Worm (Caenorhabditis elegans): ENCODE measurements around the gene obr-2.
"Not testable (repeated sequence)": the region's sequence is repeated elsewhere in the genome, so short reads cannot be mapped to it uniquely, and the experiment has no call there.

obr-2 gene

ce11 chrV:15054733-15055132 lies 40.7 kb upstream of the obr-2 start:
- TF ChIP-seq sea-1 (GFP tag; conservative IDR thresholded peaks at IDR 0.05) (no peak), hnd-1 (tag; optimal IDR thresholded peaks at IDR 0.05) (no peak), scrt-1 (GFP tag; IDR thresholded peaks at IDR 0.05) (no peak), ama-1 (optimal IDR thresholded peaks at IDR 0.05) (no peak), hmbx-1 (tag; optimal IDR thresholded peaks at IDR 0.05) (no peak), ceh-13 (GFP tag; optimal IDR thresholded peaks at IDR 0.05) (no peak), tbx-37 (GFP tag; conservative IDR thresholded peaks at IDR 0.05) (no peak), aly-1 (tag; optimal IDR thresholded peaks at IDR 0.05) (no peak), pes-1 (GFP tag; IDR thresholded peaks at IDR 0.05) (no peak), B0310.2 (tag; optimal IDR thresholded peaks at IDR 0.05) (no peak), flt-1 (GFP tag; IDR thresholded peaks at IDR 0.05) (no peak), ceh-36 (tag; optimal IDR thresholded peaks at IDR 0.05) (no peak)

DNA sequence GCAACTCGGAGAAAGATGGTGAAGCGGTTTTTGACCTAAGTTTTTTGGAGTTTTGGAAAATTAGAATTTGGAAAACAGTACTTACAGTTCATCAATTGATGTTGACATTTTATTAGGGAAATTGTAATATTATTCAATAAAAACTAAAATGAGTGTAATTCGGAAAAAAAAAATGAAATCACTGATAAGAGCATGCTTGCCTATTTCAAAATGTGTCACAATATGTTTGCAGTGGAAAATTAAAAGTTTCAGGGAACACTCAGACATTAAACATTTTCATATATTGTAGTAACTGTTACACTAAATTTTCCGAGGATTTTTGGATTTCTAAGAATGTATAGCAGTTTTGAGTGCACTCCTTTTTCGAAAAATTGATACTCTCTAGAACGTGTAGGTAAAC lies 38.3 kb upstream of the obr-2 start, which contains the start of the genes fbxa-82 and C25D7.5:
TSS of gene fbxa-82 (minus strand) at position 163 of the 400 bp plus-strand sequence.
TSS of gene C25D7.5 (plus strand) at position 283 of the 400 bp plus-strand sequence.
- TF ChIP-seq ceh-36 (tag; optimal IDR thresholded peaks at IDR 0.05) (no peak), hnd-1 (tag; optimal IDR thresholded peaks at IDR 0.05) (no peak), hmg-4 (GFP tag; optimal IDR thresholded peaks at IDR 0.05) (no peak), ama-1 (optimal IDR thresholded peaks at IDR 0.05) (no peak), scrt-1 (GFP tag; IDR thresholded peaks at IDR 0.05) (no peak), tra-4 (tag; optimal IDR thresholded peaks at IDR 0.05) (no peak)

ce11 chrV:15051720-15052119 lies 37.7 kb upstream of the obr-2 start:
- TF ChIP-seq pes-1 (GFP tag; IDR thresholded peaks at IDR 0.05) (no peak), ets-7 (tag; optimal IDR thresholded peaks at IDR 0.05) (no peak), hnd-1 (tag; optimal IDR thresholded peaks at IDR 0.05) (no peak), ceh-13 (GFP tag; optimal IDR thresholded peaks at IDR 0.05) (no peak), sea-1 (GFP tag; conservative IDR thresholded peaks at IDR 0.05) (no peak), hmbx-1 (tag; optimal IDR thresholded peaks at IDR 0.05) (no peak), hmg-4 (GFP tag; optimal IDR thresholded peaks at IDR 0.05) (no peak)

- no peak for TF ChIP-seq hmg-4 (GFP tag; optimal IDR thresholded peaks at IDR 0.05)
- TF ChIP-seq hnd-1 (tag; optimal IDR thresholded peaks at IDR 0.05) = no peak
- TF ChIP-seq B0310.2 (tag; optimal IDR thresholded peaks at IDR 0.05) = no peak
- no peak for TF ChIP-seq ceh-13 (GFP tag; optimal IDR thresholded peaks at IDR 0.05)
- TF ChIP-seq ceh-36 (tag; optimal IDR thresholded peaks at IDR 0.05) = no peak
- TF ChIP-seq ets-7 (tag; optimal IDR thresholded peaks at IDR 0.05) = no peak
These were observed 34.0 kb upstream of the obr-2 start, which contains the start of gene sdc-3 for ce11 chrV:15048107-15048506. Gene sdc-3, minus strand, starts transcription at chrV:15048207.

DNA sequence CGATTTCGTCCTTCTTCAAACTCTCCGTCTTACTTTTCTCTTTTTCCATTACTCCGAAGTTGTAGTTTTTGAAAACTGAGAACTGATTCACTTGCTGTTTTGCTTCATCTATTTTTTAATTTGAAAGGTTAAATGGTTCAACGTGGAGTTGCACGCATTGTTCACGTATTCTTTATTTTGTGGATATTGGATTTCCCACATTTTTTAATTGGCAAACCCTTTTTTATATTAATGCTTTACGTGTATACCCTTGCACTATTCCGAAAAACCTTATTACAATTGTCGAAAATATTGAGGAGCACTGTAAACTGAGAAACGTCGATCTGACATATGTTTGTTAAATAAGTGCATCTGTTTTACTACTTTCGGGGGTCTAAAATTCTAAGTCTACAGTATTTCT lies 22.7 kb upstream of the obr-2 start, which contains the start of gene melo-3:
TSS of gene melo-3 (minus strand) at position 101 of the 400 bp plus-strand sequence.
- TF ChIP-seq scrt-1 (GFP tag; IDR thresholded peaks at IDR 0.05); flt-1 (GFP tag; IDR thresholded peaks at IDR 0.05); hmg-4 (GFP tag; optimal IDR thresholded peaks at IDR 0.05): not testable (repeated sequence)

ce11 chrV:15031373-15031772 lies 17.3 kb upstream of the obr-2 start, which contains the start of gene cng-1:
Gene cng-1, minus strand, starts transcription at chrV:15031473.
- not testable (repeated sequence) for TF ChIP-seq ets-7 (tag; optimal IDR thresholded peaks at IDR 0.05); B0310.2 (tag; optimal IDR thresholded peaks at IDR 0.05); tbx-37 (GFP tag; conservative IDR thresholded peaks at IDR 0.05)

- TF ChIP-seq ceh-13 (GFP tag; optimal IDR thresholded peaks at IDR 0.05) (no peak), B0310.2 (tag; optimal IDR thresholded peaks at IDR 0.05) (no peak), hmg-4 (GFP tag; optimal IDR thresholded peaks at IDR 0.05) (peak; percentile 12), tbx-37 (GFP tag; conservative IDR thresholded peaks at IDR 0.05) (no peak), tra-4 (tag; optimal IDR thresholded peaks at IDR 0.05) (no peak), ceh-36 (tag; optimal IDR thresholded peaks at IDR 0.05) (peak; percentile 2)
These were observed 14.9 kb upstream of the obr-2 start, which contains the start of gene F14H8.8 for ce11 chrV:15028896-15029519. Gene F14H8.8, plus strand, starts transcription at chrV:15029469.

- no peak for TF ChIP-seq pes-1 (GFP tag; IDR thresholded peaks at IDR 0.05)
These were observed 9.5 kb upstream of the obr-2 start, which contains the start of gene F14H8.4 for ce11 chrV:15023544-15023943. Gene F14H8.4, plus strand, starts transcription at chrV:15023844.

DNA sequence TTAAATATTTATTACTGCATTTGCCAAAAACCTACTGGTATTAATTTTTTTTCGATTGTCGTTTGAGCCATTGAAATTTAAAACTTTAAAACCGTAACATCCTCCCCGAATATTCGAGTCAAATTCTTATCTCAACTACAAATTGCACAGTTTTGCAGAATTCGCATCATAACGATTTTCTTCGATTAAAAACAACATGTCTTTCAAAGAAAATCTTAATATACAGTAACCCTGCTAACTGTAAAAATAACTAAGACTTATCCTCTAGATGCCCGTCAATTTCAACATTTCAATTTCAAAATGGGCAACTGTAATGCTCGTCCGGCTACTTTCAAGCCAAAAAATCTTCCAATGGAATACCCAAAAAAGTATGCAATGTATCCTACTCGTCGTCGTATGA lies 6.7 kb upstream of the obr-2 start, which contains the start of gene F14H8.5:
TSS of gene F14H8.5 (plus strand) at position 301 of the 400 bp plus-strand sequence.
- TF ChIP-seq ets-7 (tag; optimal IDR thresholded peaks at IDR 0.05) (no peak), F13C5.2 (tag; optimal IDR thresholded peaks at IDR 0.05) (no peak), ama-1 (optimal IDR thresholded peaks at IDR 0.05) (no peak), ceh-36 (tag; optimal IDR thresholded peaks at IDR 0.05) (no peak), B0310.2 (tag; optimal IDR thresholded peaks at IDR 0.05) (no peak), tbx-11 (GFP tag; IDR thresholded peaks at IDR 0.05) (no peak), hmg-4 (GFP tag; optimal IDR thresholded peaks at IDR 0.05) (no peak), scrt-1 (GFP tag; IDR thresholded peaks at IDR 0.05) (no peak), tbx-37 (GFP tag; conservative IDR thresholded peaks at IDR 0.05) (no peak), pes-1 (GFP tag; IDR thresholded peaks at IDR 0.05) (no peak), ceh-13 (GFP tag; optimal IDR thresholded peaks at IDR 0.05) (no peak), flt-1 (GFP tag; IDR thresholded peaks at IDR 0.05) (no peak), aly-1 (tag; optimal IDR thresholded peaks at IDR 0.05) (no peak)
